Worm (Caenorhabditis elegans) whole organism, L1 larva: ENCODE results near the gene pals-25.
A peak's percentile ranks its signal among the peaks of the same experiment; 100 is the strongest.

Experiments
- C34B4.2 ChIP-seq: sonication (generic microtip); optimal IDR thresholded peaks from 2 replicates; lab custom pipeline; 2017; ENCODE audit warnings: mild to moderate bottlenecking, missing genetic modification characterization, missing compliant biosample characterization
- F16B12.6 ChIP-seq: fragments of 150-350 bp; optimal IDR thresholded peaks from 2 replicates; lab custom pipeline; 2014; ENCODE audit warnings: missing biosample characterization, missing genetic modification characterization
- alr-1 ChIP-seq: fragments of 200-800 bp; sonication (Bioruptor generic); optimal IDR thresholded peaks from 2 replicates; lab custom pipeline; 2018; ENCODE audit warnings: borderline replicate concordance, mild to moderate bottlenecking, missing genetic modification characterization, missing compliant biosample characterization
- aly-2 ChIP-seq: fragments of 150-350 bp; optimal IDR thresholded peaks from 2 replicates; lab custom pipeline; 2014; ENCODE audit warnings: missing biosample characterization, missing genetic modification characterization
- blmp-1 ChIP-seq: fragments of 150-350 bp; optimal IDR thresholded peaks from 2 replicates; lab custom pipeline; 2014; ENCODE audit warnings: missing biosample characterization, missing genetic modification characterization
- ceh-63 ChIP-seq: fragments of 200-800 bp; sonication (Bioruptor generic); optimal IDR thresholded peaks from 2 replicates; lab custom pipeline; 2018; ENCODE audit warnings: mild to moderate bottlenecking, missing genetic modification characterization, missing compliant biosample characterization
- ceh-82 ChIP-seq, 3 experiments: fragments of 150-350 bp in 1 of 3; sonication (generic microtip) in 2 of 3; optimal IDR thresholded peaks; 2 replicates each; lab custom pipeline; 2014 to 2017; ENCODE audit warnings: missing biosample characterization in 3 of 3, missing genetic modification characterization in 3 of 3
- egl-13 ChIP-seq: sonication (generic microtip); optimal IDR thresholded peaks from 2 replicates; lab custom pipeline; 2016; ENCODE audit warnings: missing genotype, missing genetic modification reagents, missing genetic modification characterization, missing compliant biosample characterization
- elt-2 ChIP-seq: sonication (generic microtip); optimal IDR thresholded peaks from 2 replicates; lab custom pipeline; 2016; ENCODE audit warnings: missing genetic modification characterization, mild to moderate bottlenecking, inconsistent platforms, missing compliant biosample characterization, missing genetic modification reagents
- elt-3 ChIP-seq, 6 experiments: fragments of 150-350 bp in 1 of 6; sonication (generic microtip); optimal IDR thresholded peaks; 2 replicates each; lab custom pipeline; 2017 to 2018; ENCODE audit warnings: missing biosample characterization in 6 of 6, missing genetic modification characterization in 6 of 6, inconsistent platforms in 1 of 6
- ets-5 ChIP-seq: fragments of 200-800 bp; sonication (Bioruptor generic); IDR thresholded peaks from 2 replicates; pipeline ENCODE4 v1.3.6; 2022; ENCODE audit warnings: missing genetic modification characterization, missing compliant biosample characterization
- fkh-10 ChIP-seq: sonication (generic microtip); optimal IDR thresholded peaks from 2 replicates; lab custom pipeline; 2017; ENCODE audit warnings: missing biosample characterization, missing genetic modification reagents, missing genetic modification characterization
- fos-1 ChIP-seq: fragments of 150-350 bp; optimal IDR thresholded peaks from 2 replicates; lab custom pipeline; 2014; ENCODE audit warnings: missing biosample characterization, missing genetic modification characterization
- hlh-17 ChIP-seq: fragments of 200-800 bp; sonication (Bioruptor generic); optimal IDR thresholded peaks from 2 replicates; lab custom pipeline; 2018; ENCODE audit warnings: missing genetic modification characterization, mild to moderate bottlenecking, missing compliant biosample characterization, moderate library complexity, borderline replicate concordance
- hlh-4 ChIP-seq: sonication (generic microtip); optimal IDR thresholded peaks from 2 replicates; lab custom pipeline; 2016; ENCODE audit warnings: mild to moderate bottlenecking, missing genetic modification characterization, missing compliant biosample characterization
- irx-1 ChIP-seq: sonication (generic microtip); optimal IDR thresholded peaks from 2 replicates; lab custom pipeline; 2016; ENCODE audit warnings: missing genetic modification characterization, missing compliant biosample characterization
- lin-14 ChIP-seq: fragments of 200-800 bp; sonication (Bioruptor generic); optimal IDR thresholded peaks from 2 replicates; lab custom pipeline; 2018; ENCODE audit warnings: mild to moderate bottlenecking, missing genetic modification characterization, moderate library complexity, missing compliant biosample characterization
- lin-15B ChIP-seq: fragments of 150-350 bp; sonication (generic microtip); optimal IDR thresholded peaks from 3 replicates; lab custom pipeline; 2014; ENCODE audit warnings: missing biosample characterization, missing genetic modification characterization
- lin-35 ChIP-seq, 2 experiments: fragments of 150-350 bp; optimal IDR thresholded peaks; 2 replicates each; lab custom pipeline; 2014; ENCODE audit warnings: missing biosample characterization in 2 of 2, missing genetic modification characterization in 2 of 2, missing genetic modification reagents in 2 of 2
- lin-39 ChIP-seq: fragments of 150-350 bp; optimal IDR thresholded peaks from 2 replicates; lab custom pipeline; 2014; ENCODE audit warnings: missing biosample characterization, missing genetic modification reagents, missing genetic modification characterization
- mab-9 ChIP-seq: fragments of 200-800 bp; sonication (Bioruptor generic); IDR thresholded peaks from 2 replicates; pipeline ENCODE4 v1.3.6; 2022; ENCODE audit warnings: missing genetic modification reagents, missing genetic modification characterization, missing compliant biosample characterization
- mdl-1 ChIP-seq, 2 experiments: fragments of 150-350 bp; optimal IDR thresholded peaks; 2 replicates each; lab custom pipeline; 2014 to 2017; ENCODE audit warnings: missing biosample characterization in 2 of 2, missing genetic modification characterization in 2 of 2, inconsistent platforms in 1 of 2
- mef-2 ChIP-seq: fragments of 150-350 bp; optimal IDR thresholded peaks from 2 replicates; lab custom pipeline; 2014; ENCODE audit warnings: missing biosample characterization, missing genetic modification characterization
- mep-1 ChIP-seq: fragments of 150-350 bp; optimal IDR thresholded peaks from 2 replicates; lab custom pipeline; 2014; ENCODE audit warnings: missing biosample characterization, missing genetic modification characterization
- nhr-11 ChIP-seq: fragments of 150-350 bp; optimal IDR thresholded peaks from 2 replicates; lab custom pipeline; 2014; ENCODE audit warnings: missing biosample characterization, missing genetic modification characterization
- nhr-12 ChIP-seq: sonication (generic microtip); optimal IDR thresholded peaks from 2 replicates; lab custom pipeline; 2017; ENCODE audit warnings: missing biosample characterization, missing genetic modification characterization
- nhr-20 ChIP-seq: sonication (generic microtip); optimal IDR thresholded peaks from 2 replicates; lab custom pipeline; 2016; ENCODE audit warnings: mild to moderate bottlenecking, missing genetic modification characterization, missing compliant biosample characterization
- nhr-237 ChIP-seq: fragments of 150-350 bp; optimal IDR thresholded peaks from 2 replicates; lab custom pipeline; 2014; ENCODE audit warnings: missing biosample characterization, missing genetic modification characterization
- nhr-28 ChIP-seq: fragments of 150-350 bp; optimal IDR thresholded peaks from 2 replicates; lab custom pipeline; 2014; ENCODE audit warnings: missing biosample characterization, missing genetic modification characterization
- nhr-77 ChIP-seq: fragments of 150-350 bp; optimal IDR thresholded peaks from 2 replicates; lab custom pipeline; 2014; ENCODE audit warnings: missing biosample characterization, missing genetic modification characterization
- nhr-84 ChIP-seq: sonication (generic microtip); optimal IDR thresholded peaks from 2 replicates; lab custom pipeline; 2017; ENCODE audit warnings: missing biosample characterization, missing genetic modification characterization
- nhr-85 ChIP-seq: sonication (generic microtip); peaks from one replicate; lab custom pipeline; 2016; ENCODE audit warnings: missing genetic modification characterization, inconsistent platforms, missing compliant biosample characterization
- nhr-90 ChIP-seq: sonication (generic microtip); optimal IDR thresholded peaks from 2 replicates; lab custom pipeline; 2016; ENCODE audit warnings: mild to moderate bottlenecking, missing genetic modification characterization, missing compliant biosample characterization; ENCODE audit not compliant: poor library complexity
- pag-3 ChIP-seq: sonication (generic microtip); optimal IDR thresholded peaks from 2 replicates; lab custom pipeline; 2017; ENCODE audit warnings: missing genetic modification characterization, mild to moderate bottlenecking, missing compliant biosample characterization, antibody characterized with exemption, borderline replicate concordance; ENCODE audit not compliant: insufficient read depth
- pax-3 ChIP-seq: fragments of 200-800 bp; sonication (Bioruptor generic); optimal IDR thresholded peaks from 2 replicates; lab custom pipeline; 2018; ENCODE audit warnings: mild to moderate bottlenecking, missing genetic modification characterization, moderate library complexity, missing compliant biosample characterization
- pqm-1 ChIP-seq: sonication (generic microtip); optimal IDR thresholded peaks from 3 replicates; lab custom pipeline; 2017; ENCODE audit warnings: missing biosample characterization, missing genetic modification characterization
- rnt-1 ChIP-seq: sonication (generic microtip); optimal IDR thresholded peaks from 2 replicates; lab custom pipeline; 2016; ENCODE audit warnings: mild to moderate bottlenecking, missing genetic modification characterization, moderate library complexity, missing compliant biosample characterization
- skn-1 ChIP-seq: fragments of 150-350 bp; optimal IDR thresholded peaks from 2 replicates; lab custom pipeline; 2014; ENCODE audit warnings: missing biosample characterization, missing genetic modification characterization
- snu-23 ChIP-seq: sonication (generic microtip); optimal IDR thresholded peaks from 2 replicates; lab custom pipeline; 2016; ENCODE audit warnings: missing genetic modification characterization, missing compliant biosample characterization
- sup-37 ChIP-seq: fragments of 200-800 bp; sonication (Bioruptor generic); optimal IDR thresholded peaks from 2 replicates; lab custom pipeline; 2018; ENCODE audit warnings: mild to moderate bottlenecking, missing genetic modification characterization, missing compliant biosample characterization
- swsn-7 ChIP-seq: sonication (generic microtip); optimal IDR thresholded peaks from 2 replicates; lab custom pipeline; 2016; ENCODE audit warnings: missing genetic modification characterization, missing compliant biosample characterization
- tbx-2 ChIP-seq: sonication (generic microtip); optimal IDR thresholded peaks from 2 replicates; lab custom pipeline; 2016; ENCODE audit warnings: missing genetic modification characterization, missing compliant biosample characterization
- tlp-1 ChIP-seq: fragments of 150-350 bp; optimal IDR thresholded peaks from 2 replicates; lab custom pipeline; 2014; ENCODE audit warnings: missing biosample characterization, missing genetic modification characterization
- unc-130 ChIP-seq: fragments of 150-350 bp; optimal IDR thresholded peaks from 2 replicates; lab custom pipeline; 2017; ENCODE audit warnings: missing biosample characterization, missing genetic modification characterization, inconsistent platforms
- unc-62 ChIP-seq: fragments of 150-350 bp; optimal IDR thresholded peaks from 2 replicates; lab custom pipeline; 2014; ENCODE audit warnings: missing biosample characterization, missing genetic modification reagents, missing genetic modification characterization
- unc-86 ChIP-seq: sonication (generic microtip); optimal IDR thresholded peaks from 2 replicates; lab custom pipeline; 2016; ENCODE audit warnings: missing genetic modification characterization, missing compliant biosample characterization
- xbp-1 ChIP-seq: sonication (generic microtip); optimal IDR thresholded peaks from 2 replicates; lab custom pipeline; 2016; ENCODE audit warnings: missing genetic modification characterization, missing compliant biosample characterization
- zag-1 ChIP-seq: fragments of 150-350 bp; optimal IDR thresholded peaks from 2 replicates; lab custom pipeline; 2014; ENCODE audit warnings: missing biosample characterization, missing genetic modification characterization
- ztf-4 ChIP-seq: fragments of 150-350 bp; optimal IDR thresholded peaks from 2 replicates; lab custom pipeline; 2014; ENCODE audit warnings: missing biosample characterization, missing genetic modification characterization

The pals-25 gene

ce11 chrIII:124478-124877 is 9.8 kb upstream of the pals-25 start, which contains the start of gene pals-23:
Gene pals-23, plus strand, starts transcription at chrIII:124778.
- TF ChIP-seq nhr-77 (tag; lab: Kevin White, UChicago) (no peak), rnt-1 (tag; lab: Kevin White, UChicago) (no peak), elt-3 (tag; optimal IDR thresholded peaks at IDR 0.05; lab: Kevin White, UChicago) (no peak)

- TF ChIP-seq zag-1 (tag; lab: Kevin White, UChicago), result no peak
- no peak for TF ChIP-seq F16B12.6 (tag; lab: Kevin White, UChicago)
- no peak for TF ChIP-seq fkh-10
- TF ChIP-seq elt-2 (tag; lab: Kevin White, UChicago), result peak; percentile 23
Observed at ce11 chrIII:130650-131049, 3.6 kb upstream of the pals-25 start, which contains the start of the genes nhr-280 and C29F9.2. Gene nhr-280, minus strand, starts transcription at chrIII:130750. Gene C29F9.2, plus strand, starts transcription at chrIII:130947.

- TF ChIP-seq alr-1 (no peak), nhr-77 (tag; lab: Kevin White, UChicago) (no peak), nhr-85 (peak; percentile 71), mep-1 (tag; lab: Kevin White, UChicago) (peak; percentile 79), ceh-63 (GFP tag; lab: Kevin White, UChicago) (no peak), hlh-4 (tag; lab: Kevin White, UChicago) (no peak), snu-23 (GFP tag; lab: Kevin White, UChicago) (peak; percentile 64), nhr-90 (tag; lab: Kevin White, UChicago) (no peak), ztf-4 (tag; lab: Kevin White, UChicago) (no peak), nhr-84 (tag; lab: Kevin White, UChicago) (no peak), nhr-20 (tag; lab: Kevin White, UChicago) (peak; percentile 37), F16B12.6 (tag; lab: Kevin White, UChicago) (peak; percentile 60), nhr-11 (tag; lab: Kevin White, UChicago) (no peak), egl-13 (tag; lab: Kevin White, UChicago) (no peak), swsn-7 (tag; lab: Kevin White, UChicago) (peak; percentile 50), xbp-1 (tag; lab: Kevin White, UChicago) (peak; percentile 44), sup-37 (GFP tag; lab: Kevin White, UChicago) (no peak), unc-86 (tag; lab: Kevin White, UChicago) (peak; percentile 15), nhr-12 (no peak), mab-9 (GFP tag; lab: Robert Waterston, UW) (no peak), irx-1 (tag; lab: Kevin White, UChicago) (peak; percentile 9), pqm-1 (tag; lab: Kevin White, UChicago) (no peak), lin-15B (peak; percentile 61), pax-3 (tag; lab: Kevin White, UChicago) (no peak), unc-62 (GFP tag; lab: Kevin White, UChicago) (no peak), tlp-1 (tag; lab: Kevin White, UChicago) (no peak), lin-35 (GFP tag; optimal IDR thresholded peaks at IDR 0.05; lab: Kevin White, UChicago) (peak; percentile 68 to 72), blmp-1 (peak; percentile 42), C34B4.2 (tag; lab: Kevin White, UChicago) (no peak), tbx-2 (tag; lab: Kevin White, UChicago) (peak; percentile 9), lin-14 (GFP tag; lab: Kevin White, UChicago) (peak; percentile 77), lin-39 (tag; lab: Kevin White, UChicago) (no peak), hlh-17 (GFP tag; lab: Kevin White, UChicago) (no peak), mef-2 (tag; lab: Kevin White, UChicago) (no peak), nhr-237 (no peak), fkh-10 (no peak), fos-1 (tag; lab: Kevin White, UChicago) (no peak), unc-130 (peak; percentile 27), nhr-28 (tag; lab: Kevin White, UChicago) (no peak), elt-2 (tag; lab: Kevin White, UChicago) (peak; percentile 1), skn-1 (tag; lab: Kevin White, UChicago) (peak; percentile 11), pag-3 (tag; lab: Kevin White, UChicago) (no peak), aly-2 (tag; lab: Kevin White, UChicago) (no peak), ceh-82 (tag; optimal IDR thresholded peaks at IDR 0.05; lab: Kevin White, UChicago) (peak in 2 of 3 experiments; percentile 2 to 70), mdl-1 (tag; optimal IDR thresholded peaks at IDR 0.05; lab: Kevin White, UChicago) (no peak), ets-5 (GFP tag; lab: Robert Waterston, UW) (no peak)
Observed at ce11 chrIII:131627-132026, 2.7 kb upstream of the pals-25 start.
